Fruit fly (Drosophila melanogaster): ENCODE results near the gene ImpE2.

Gene ImpE2

dm6 chr3L:3512567-3512966 lies at the start of gene ImpE2:
Gene ImpE2, minus strand, starts transcription at chr3L:3512681.
- TF ChIP-seq Vsx2 (GFP tag; optimal IDR thresholded peaks at IDR 0.05; ENCODE audit: partially characterized antibody) (peak; percentile 44), Dif (GFP tag; optimal IDR thresholded peaks at IDR 0.05; ENCODE audit: partially characterized antibody) (peak; percentile 1), GATAd (GFP tag; optimal IDR thresholded peaks at IDR 0.05) (no peak)

DNA sequence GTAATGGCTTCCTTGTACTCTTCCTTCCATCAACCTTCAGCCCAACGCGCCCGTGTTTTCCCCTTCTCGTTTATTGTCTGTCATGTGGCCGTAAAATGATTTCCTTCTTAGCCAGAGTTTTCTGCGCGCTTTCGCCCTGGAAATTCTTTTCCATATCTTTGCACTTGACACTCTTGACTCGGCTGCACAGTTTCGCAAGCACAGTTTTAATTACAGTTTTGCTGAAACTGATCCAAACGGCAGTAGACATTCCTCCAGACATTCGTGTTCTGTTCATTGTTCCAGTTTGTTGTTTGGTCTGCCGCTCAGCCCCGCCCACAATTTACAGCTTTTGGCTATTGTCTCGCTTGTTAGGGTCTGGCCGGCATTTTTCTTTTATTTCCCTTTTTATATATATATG lies 48.1 kb upstream of the ImpE2 start:
- no peak for TF ChIP-seq Dif (GFP tag; optimal IDR thresholded peaks at IDR 0.05; ENCODE audit: partially characterized antibody)
- TF ChIP-seq sv (GFP tag; optimal IDR thresholded peaks at IDR 0.05): no peak
- TF ChIP-seq Myc (optimal IDR thresholded peaks at IDR 0.05): peak; percentile 52
- no peak for TF ChIP-seq br (GFP tag; optimal IDR thresholded peaks at IDR 0.05)

- TF ChIP-seq ey (GFP tag; optimal IDR thresholded peaks at IDR 0.05) (no peak), Vsx2 (GFP tag; optimal IDR thresholded peaks at IDR 0.05; ENCODE audit: partially characterized antibody) (no peak), brk (GFP tag; optimal IDR thresholded peaks at IDR 0.05) (no peak), CG9705 (GFP tag; optimal IDR thresholded peaks at IDR 0.05) (no peak), tai (GFP tag; optimal IDR thresholded peaks at IDR 0.05) (no peak), Dfd (GFP tag; optimal IDR thresholded peaks at IDR 0.05) (no peak), rgr (GFP tag; optimal IDR thresholded peaks at IDR 0.05) (no peak), Jra (GFP tag; optimal IDR thresholded peaks at IDR 0.05) (no peak), CrebA (GFP tag; optimal IDR thresholded peaks at IDR 0.05; ENCODE audit: borderline replicate concordance) (no peak), dsf (GFP tag; optimal IDR thresholded peaks at IDR 0.05; ENCODE audit: borderline replicate concordance) (no peak), Abd-B (GFP tag; optimal IDR thresholded peaks at IDR 0.05) (no peak), Mio (GFP tag; optimal IDR thresholded peaks at IDR 0.05) (no peak)
Measured at dm6 chr3L:3558104-3558503, 45.6 kb upstream of the ImpE2 start.

DNA sequence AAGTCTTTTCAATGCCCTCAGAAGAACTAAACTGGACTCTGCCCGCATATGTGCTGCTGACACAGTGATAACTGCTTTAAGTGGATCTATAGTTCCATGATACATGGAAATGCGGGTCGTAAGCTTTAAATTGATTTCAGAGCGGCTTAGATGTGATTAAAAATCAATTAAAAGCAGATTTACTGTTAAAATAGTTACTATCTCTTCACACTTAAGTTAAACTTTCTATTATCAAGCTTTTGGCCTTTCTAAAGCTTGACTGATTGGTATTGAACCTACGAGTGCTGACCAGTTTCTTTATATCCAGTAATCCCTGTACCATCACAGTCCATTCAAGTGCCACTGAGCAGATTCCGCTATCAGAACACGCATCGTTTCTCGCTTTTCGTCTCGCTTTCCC lies 43.9 kb upstream of the ImpE2 start:
- TF ChIP-seq CG32264 (GFP tag; optimal IDR thresholded peaks at IDR 0.05): no peak
- TF ChIP-seq brk (GFP tag; optimal IDR thresholded peaks at IDR 0.05): no peak
- TF ChIP-seq Vsx2 (GFP tag; optimal IDR thresholded peaks at IDR 0.05; ENCODE audit: partially characterized antibody): no peak
- no peak for TF ChIP-seq Jra (GFP tag; optimal IDR thresholded peaks at IDR 0.05)
- TF ChIP-seq Rel (GFP tag; optimal IDR thresholded peaks at IDR 0.05): no peak
- TF ChIP-seq Rel (tag; optimal IDR thresholded peaks at IDR 0.05): no peak
- peak; percentile 61 for TF ChIP-seq HLH106 (tag; optimal IDR thresholded peaks at IDR 0.05)
- no peak for TF ChIP-seq lola (GFP tag; optimal IDR thresholded peaks at IDR 0.05)
- peak; percentile 11 for TF ChIP-seq woc (GFP tag; optimal IDR thresholded peaks at IDR 0.05)
- no peak for TF ChIP-seq GATAd (GFP tag; optimal IDR thresholded peaks at IDR 0.05)
- no peak for TF ChIP-seq CG9705 (GFP tag; optimal IDR thresholded peaks at IDR 0.05)
- TF ChIP-seq dsf (GFP tag; optimal IDR thresholded peaks at IDR 0.05; ENCODE audit: borderline replicate concordance): no peak
- TF ChIP-seq foxo (GFP tag; optimal IDR thresholded peaks at IDR 0.05): peak in 1 of 2 experiments; percentile 39
- no peak for TF ChIP-seq dl (GFP tag; optimal IDR thresholded peaks at IDR 0.05; ENCODE audit: insufficient read depth in 1 of 2, partially characterized antibody in 2 of 2)
- peak; percentile 38 for TF ChIP-seq rgr (GFP tag; optimal IDR thresholded peaks at IDR 0.05)
- TF ChIP-seq sv (GFP tag; optimal IDR thresholded peaks at IDR 0.05): no peak
- TF ChIP-seq Hnf4 (GFP tag; optimal IDR thresholded peaks at IDR 0.05): peak; percentile 64
- no peak for TF ChIP-seq Myc (optimal IDR thresholded peaks at IDR 0.05)
- TF ChIP-seq OdsH (GFP tag; optimal IDR thresholded peaks at IDR 0.05): peak; percentile 36
- TF ChIP-seq br (GFP tag; optimal IDR thresholded peaks at IDR 0.05): peak; percentile 9
- TF ChIP-seq Sp1 (GFP tag; optimal IDR thresholded peaks at IDR 0.05): peak; percentile 20
- peak; percentile 42 for TF ChIP-seq dmrt93B (GFP tag; optimal IDR thresholded peaks at IDR 0.05)
- peak; percentile 54 for TF ChIP-seq h (GFP tag; optimal IDR thresholded peaks at IDR 0.05)
- no peak for TF ChIP-seq jim (GFP tag; optimal IDR thresholded peaks at IDR 0.05)
- TF ChIP-seq Hr83 (GFP tag; optimal IDR thresholded peaks at IDR 0.05; ENCODE audit: poor library complexity, severe bottlenecking): no peak
- no peak for TF ChIP-seq CrebA (GFP tag; optimal IDR thresholded peaks at IDR 0.05; ENCODE audit: borderline replicate concordance)
- TF ChIP-seq Mio (GFP tag; optimal IDR thresholded peaks at IDR 0.05): no peak
- no peak for TF ChIP-seq tai (GFP tag; optimal IDR thresholded peaks at IDR 0.05)
- peak; percentile 41 for TF ChIP-seq ey (GFP tag; optimal IDR thresholded peaks at IDR 0.05)
- no peak for TF ChIP-seq Dfd (GFP tag; optimal IDR thresholded peaks at IDR 0.05)
- TF ChIP-seq fru (GFP tag; optimal IDR thresholded peaks at IDR 0.05): peak; percentile 37
- no peak for TF ChIP-seq pan (optimal IDR thresholded peaks at IDR 0.05)
- TF ChIP-seq psq (GFP tag; optimal IDR thresholded peaks at IDR 0.05): peak; percentile 39

Measured in whole organism, wandering third instar larva.